Fruit fly (Drosophila melanogaster) whole organism, wandering third instar larva: ENCODE measurements around the gene CG31952.

Source experiments
- Abd-B ChIP-seq: fragments of >200 bp; optimal IDR thresholded peaks from 2 replicates; lab custom pipeline; 2017; ENCODE audit warnings: missing biosample characterization, missing genetic modification characterization
- CG32264 ChIP-seq: fragments of 200-800 bp; sonication (Bioruptor generic); optimal IDR thresholded peaks from 2 replicates; lab custom pipeline; 2016; ENCODE audit warnings: missing biosample characterization, missing genetic modification characterization
- CG9705 ChIP-seq: fragments of 200-800 bp; sonication (Bioruptor generic); optimal IDR thresholded peaks from 2 replicates; lab custom pipeline; 2018; ENCODE audit warnings: missing biosample characterization, mild to moderate bottlenecking, missing genetic modification characterization
- CrebA ChIP-seq: fragments of 200-800 bp; sonication (Bioruptor generic); optimal IDR thresholded peaks from 2 replicates; lab custom pipeline; 2016; ENCODE audit warnings: missing biosample characterization, mild to moderate bottlenecking, missing genetic modification characterization, borderline replicate concordance
- Dfd ChIP-seq: fragments of >200 bp; optimal IDR thresholded peaks from 2 replicates; lab custom pipeline; 2017; ENCODE audit warnings: missing biosample characterization, missing genetic modification characterization
- Dif ChIP-seq: fragments of 200-275, 200-300 bp; sonication (Bioruptor generic); optimal IDR thresholded peaks from 2 replicates; lab custom pipeline; 2018; ENCODE audit warnings: missing biosample characterization, missing genetic modification characterization; ENCODE audit not compliant: partially characterized antibody
- GATAd ChIP-seq: sonication (Bioruptor generic); optimal IDR thresholded peaks from 2 replicates; lab custom pipeline; 2016; ENCODE audit warnings: missing biosample characterization, missing genetic modification characterization
- HLH106 ChIP-seq: fragments of 200-800 bp; optimal IDR thresholded peaks from 3 replicates; lab custom pipeline; 2019; ENCODE audit warnings: missing biosample characterization, mild to moderate bottlenecking, missing genetic modification characterization, moderate library complexity
- Hnf4 ChIP-seq: fragments of 200-800 bp; sonication (Bioruptor generic); optimal IDR thresholded peaks from 2 replicates; lab custom pipeline; 2016; ENCODE audit warnings: missing biosample characterization, mild to moderate bottlenecking, missing genetic modification characterization
- Hr78 ChIP-seq: fragments of >200 bp; optimal IDR thresholded peaks from 2 replicates; lab custom pipeline; 2017; ENCODE audit warnings: missing biosample characterization, missing genetic modification characterization
- Hr83 ChIP-seq: fragments of 200-300 bp; sonication (Bioruptor generic); optimal IDR thresholded peaks from 2 replicates; lab custom pipeline; 2016; ENCODE audit warnings: missing biosample characterization, mild to moderate bottlenecking, missing genetic modification characterization, moderate library complexity; ENCODE audit not compliant: poor library complexity, severe bottlenecking
- Jra ChIP-seq: sonication (Bioruptor generic); optimal IDR thresholded peaks from 2 replicates; lab custom pipeline; 2016; ENCODE audit warnings: missing biosample characterization, missing genetic modification characterization
- Mio ChIP-seq: sonication (Bioruptor generic); optimal IDR thresholded peaks from 2 replicates; lab custom pipeline; 2016; ENCODE audit warnings: missing biosample characterization, missing genetic modification characterization
- Myc ChIP-seq: fragments of >200 bp; optimal IDR thresholded peaks from 2 replicates; lab custom pipeline; 2017
- N ChIP-seq: fragments of >200 bp; optimal IDR thresholded peaks from 2 replicates; lab custom pipeline; 2018; ENCODE audit warnings: missing biosample characterization, missing external identifiers, missing genetic modification characterization
- OdsH ChIP-seq: fragments of 200-800 bp; sonication (Bioruptor generic); optimal IDR thresholded peaks from 2 replicates; lab custom pipeline; 2016; ENCODE audit warnings: missing biosample characterization, mild to moderate bottlenecking, missing genetic modification characterization
- Rel ChIP-seq, 2 experiments: fragments of 200-800 bp; sonication (Bioruptor generic) in 1 of 2; optimal IDR thresholded peaks; 2 replicates in 1 of 2; 3 replicates in 1 of 2; lab custom pipeline; 2016 to 2019; ENCODE audit warnings: mild to moderate bottlenecking in 2 of 2, missing biosample characterization in 2 of 2, missing genetic modification characterization in 2 of 2, moderate library complexity in 1 of 2
- Sp1 ChIP-seq: fragments of 200-800 bp; sonication (Bioruptor generic); optimal IDR thresholded peaks from 3 replicates; lab custom pipeline; 2019; ENCODE audit warnings: missing biosample characterization, mild to moderate bottlenecking, missing genetic modification characterization, moderate library complexity
- Vsx2 ChIP-seq: fragments of 200-300, 225-300 bp; sonication (Bioruptor generic); optimal IDR thresholded peaks from 2 replicates; lab custom pipeline; 2018; ENCODE audit warnings: missing biosample characterization, missing genetic modification characterization; ENCODE audit not compliant: partially characterized antibody
- br ChIP-seq: fragments of 200-800 bp; sonication (Bioruptor generic); optimal IDR thresholded peaks from 2 replicates; lab custom pipeline; 2016; ENCODE audit warnings: missing biosample characterization, missing genetic modification characterization
- brk ChIP-seq: fragments of 200-800 bp; sonication (Bioruptor generic); optimal IDR thresholded peaks from 2 replicates; lab custom pipeline; 2016; ENCODE audit warnings: missing biosample characterization, mild to moderate bottlenecking, missing genetic modification characterization
- dl ChIP-seq, 2 experiments: fragments of 175-275, 200-275 bp in 1 of 2; fragments of 200-275 bp in 1 of 2; sonication (Bioruptor generic); optimal IDR thresholded peaks; lab custom pipeline; 2018; ENCODE audit warnings: mild to moderate bottlenecking in 2 of 2, missing biosample characterization in 2 of 2, missing genetic modification characterization in 2 of 2, moderate library complexity in 2 of 2; ENCODE audit not compliant: partially characterized antibody in 2 of 2, insufficient read depth in 1 of 2
- dmrt93B ChIP-seq: fragments of 200-800 bp; sonication (Bioruptor generic); optimal IDR thresholded peaks from 2 replicates; lab custom pipeline; 2018; ENCODE audit warnings: missing biosample characterization, mild to moderate bottlenecking, missing genetic modification characterization
- dsf ChIP-seq: sonication (Bioruptor generic); optimal IDR thresholded peaks from 2 replicates; lab custom pipeline; 2016; ENCODE audit warnings: missing biosample characterization, missing genetic modification characterization, borderline replicate concordance
- ey ChIP-seq: fragments of 200-800 bp; sonication (Bioruptor generic); optimal IDR thresholded peaks from 2 replicates; lab custom pipeline; 2016; ENCODE audit warnings: missing biosample characterization, missing genetic modification characterization
- foxo ChIP-seq, 2 experiments: fragments of 200-800 bp; sonication (Bioruptor generic); optimal IDR thresholded peaks; 2 replicates in 1 of 2; 3 replicates in 1 of 2; lab custom pipeline; 2016 to 2017; ENCODE audit warnings: missing biosample characterization in 2 of 2, missing genetic modification characterization in 2 of 2
- fru ChIP-seq: fragments of 200-800 bp; sonication (Bioruptor generic); optimal IDR thresholded peaks from 3 replicates; lab custom pipeline; 2016; ENCODE audit warnings: missing biosample characterization, mild to moderate bottlenecking, missing genetic modification characterization
- h ChIP-seq: fragments of 200-800 bp; sonication (Bioruptor generic); optimal IDR thresholded peaks from 3 replicates; lab custom pipeline; 2016; ENCODE audit warnings: missing biosample characterization, mild to moderate bottlenecking, missing genetic modification characterization
- jim ChIP-seq: fragments of 175-275, 200-325 bp; sonication (Bioruptor generic); optimal IDR thresholded peaks from 2 replicates; lab custom pipeline; 2016; ENCODE audit warnings: missing biosample characterization, mild to moderate bottlenecking, missing genetic modification characterization
- lola ChIP-seq: fragments of >200 bp; optimal IDR thresholded peaks from 2 replicates; lab custom pipeline; 2017; ENCODE audit warnings: missing biosample characterization, missing genetic modification characterization
- pan ChIP-seq: fragments of >200 bp; optimal IDR thresholded peaks from 2 replicates; lab custom pipeline; 2017
- psq ChIP-seq: fragments of 200-800 bp; sonication (Bioruptor generic); optimal IDR thresholded peaks from 3 replicates; lab custom pipeline; 2017; ENCODE audit warnings: missing biosample characterization, mild to moderate bottlenecking, missing genetic modification characterization, moderate library complexity
- rgr ChIP-seq: fragments of 200-800 bp; sonication (Bioruptor generic); optimal IDR thresholded peaks from 3 replicates; lab custom pipeline; 2016; ENCODE audit warnings: missing biosample characterization, mild to moderate bottlenecking, missing genetic modification characterization
- sage ChIP-seq: fragments of 200-800 bp; sonication (Bioruptor generic); optimal IDR thresholded peaks from 2 replicates; lab custom pipeline; 2016; ENCODE audit warnings: missing biosample characterization, mild to moderate bottlenecking, missing genetic modification characterization
- sv ChIP-seq: fragments of 200-800 bp; sonication (Bioruptor generic); optimal IDR thresholded peaks from 3 replicates; lab custom pipeline; 2016; ENCODE audit warnings: missing biosample characterization, missing genetic modification characterization
- tai ChIP-seq: sonication (Bioruptor generic); optimal IDR thresholded peaks from 2 replicates; lab custom pipeline; 2016; ENCODE audit warnings: missing biosample characterization, missing genetic modification characterization
- usp ChIP-seq: fragments of >200 bp; optimal IDR thresholded peaks from 2 replicates; lab custom pipeline; 2017; ENCODE audit warnings: missing biosample characterization, missing genetic modification characterization
- woc ChIP-seq: sonication (Bioruptor generic); optimal IDR thresholded peaks from 2 replicates; lab custom pipeline; 2016; ENCODE audit warnings: missing biosample characterization, mild to moderate bottlenecking, missing genetic modification characterization

Gene CG31952

dm6 chr2L:3438078-3438477 lies 21.6 kb downstream of the CG31952 start:
- no peak for TF ChIP-seq Myc (lab: Kevin White, UChicago)
- TF ChIP-seq Rel (GFP tag; optimal IDR thresholded peaks at IDR 0.05; lab: Kevin White, UChicago): no peak
- no peak for TF ChIP-seq Rel (tag; optimal IDR thresholded peaks at IDR 0.05; lab: Kevin White, UChicago)
- no peak for TF ChIP-seq dsf (GFP tag; lab: Kevin White, UChicago)
- TF ChIP-seq usp (GFP tag; lab: Kevin White, UChicago): no peak
- TF ChIP-seq pan (lab: Kevin White, UChicago): no peak
- no peak for TF ChIP-seq Mio (GFP tag; lab: Kevin White, UChicago)
- no peak for TF ChIP-seq foxo (GFP tag; optimal IDR thresholded peaks at IDR 0.05; lab: Kevin White, UChicago)
- no peak for TF ChIP-seq dmrt93B (GFP tag; lab: Kevin White, UChicago)
- no peak for TF ChIP-seq CG32264
- no peak for TF ChIP-seq sage (GFP tag; lab: Kevin White, UChicago)
- TF ChIP-seq CrebA (GFP tag; lab: Kevin White, UChicago): no peak
- no peak for TF ChIP-seq sv (GFP tag; lab: Kevin White, UChicago)
- no peak for TF ChIP-seq dl (GFP tag; optimal IDR thresholded peaks at IDR 0.05; lab: Kevin White, UChicago; ENCODE audit: insufficient read depth in 1 of 2, partially characterized antibody in 2 of 2)
- no peak for TF ChIP-seq h (GFP tag; lab: Kevin White, UChicago)
- TF ChIP-seq Hr78 (GFP tag; lab: Kevin White, UChicago): no peak
- no peak for TF ChIP-seq Dfd
- TF ChIP-seq Hr83 (GFP tag; lab: Kevin White, UChicago): no peak
- TF ChIP-seq OdsH (GFP tag; lab: Kevin White, UChicago): no peak
- TF ChIP-seq Jra: no peak

dm6 chr2L:3439502-3439901 lies 23.0 kb downstream of the CG31952 start:
- TF ChIP-seq GATAd (GFP tag; lab: Kevin White, UChicago): no peak
- no peak for TF ChIP-seq Jra
- no peak for TF ChIP-seq h (GFP tag; lab: Kevin White, UChicago)
- no peak for TF ChIP-seq jim (GFP tag; lab: Kevin White, UChicago)
- TF ChIP-seq Hr83 (GFP tag; lab: Kevin White, UChicago): no peak
- no peak for TF ChIP-seq CG32264

- TF ChIP-seq dl (GFP tag; optimal IDR thresholded peaks at IDR 0.05; lab: Kevin White, UChicago; ENCODE audit: insufficient read depth in 1 of 2, partially characterized antibody in 2 of 2): no peak
- TF ChIP-seq dsf (GFP tag; lab: Kevin White, UChicago): no peak
- TF ChIP-seq psq: peak; percentile 23
- TF ChIP-seq OdsH (GFP tag; lab: Kevin White, UChicago): peak; percentile 62
- no peak for TF ChIP-seq woc (GFP tag; lab: Kevin White, UChicago)
- TF ChIP-seq Hr83 (GFP tag; lab: Kevin White, UChicago): no peak
- TF ChIP-seq Sp1: peak; percentile 23
- TF ChIP-seq CrebA (GFP tag; lab: Kevin White, UChicago): no peak
- no peak for TF ChIP-seq CG9705 (GFP tag; lab: Kevin White, UChicago)
- no peak for TF ChIP-seq Dfd
- no peak for TF ChIP-seq sage (GFP tag; lab: Kevin White, UChicago)
- no peak for TF ChIP-seq Rel (GFP tag; optimal IDR thresholded peaks at IDR 0.05; lab: Kevin White, UChicago)
- TF ChIP-seq Rel (tag; optimal IDR thresholded peaks at IDR 0.05; lab: Kevin White, UChicago): no peak
- no peak for TF ChIP-seq Vsx2 (GFP tag; lab: Kevin White, UChicago)
- TF ChIP-seq Abd-B: no peak
- TF ChIP-seq CG32264: no peak
- TF ChIP-seq Hr78 (GFP tag; lab: Kevin White, UChicago): no peak
- TF ChIP-seq usp (GFP tag; lab: Kevin White, UChicago): no peak
- no peak for TF ChIP-seq sv (GFP tag; lab: Kevin White, UChicago)
- no peak for TF ChIP-seq GATAd (GFP tag; lab: Kevin White, UChicago)
- TF ChIP-seq Hnf4 (GFP tag; lab: Kevin White, UChicago): peak; percentile 47
- no peak for TF ChIP-seq Jra
- no peak for TF ChIP-seq N (GFP tag; lab: Kevin White, UChicago)
- TF ChIP-seq br: peak; percentile 46
- no peak for TF ChIP-seq tai (GFP tag; lab: Kevin White, UChicago)
- TF ChIP-seq Mio (GFP tag; lab: Kevin White, UChicago): no peak
- TF ChIP-seq lola (GFP tag; lab: Kevin White, UChicago): no peak
- peak; percentile 19 for TF ChIP-seq dmrt93B (GFP tag; lab: Kevin White, UChicago)
- no peak for TF ChIP-seq pan (lab: Kevin White, UChicago)
- no peak for TF ChIP-seq jim (GFP tag; lab: Kevin White, UChicago)
- TF ChIP-seq ey (GFP tag; lab: Kevin White, UChicago): no peak
- no peak for TF ChIP-seq brk (GFP tag; lab: Kevin White, UChicago)
- TF ChIP-seq Dif: no peak
- TF ChIP-seq fru: no peak
- peak; percentile 40 for TF ChIP-seq HLH106 (tag; lab: Kevin White, UChicago)
- no peak for TF ChIP-seq Myc (lab: Kevin White, UChicago)
- TF ChIP-seq h (GFP tag; lab: Kevin White, UChicago): no peak
- no peak for TF ChIP-seq rgr (GFP tag; lab: Kevin White, UChicago)
- TF ChIP-seq foxo (GFP tag; optimal IDR thresholded peaks at IDR 0.05; lab: Kevin White, UChicago): no peak
Observed at dm6 chr2L:3440322-3440721, 23.8 kb downstream of the CG31952 start.
